Fruit fly (Drosophila melanogaster): Measurements from ENCODE around the gene CG6938.

dm6 chr3L:12014272-12014671 is 29.6 kb downstream of the CG6938 start:
- TF ChIP-seq CTCF (optimal IDR thresholded peaks at IDR 0.05) = no peak
- no peak for TF ChIP-seq CG8478 (optimal IDR thresholded peaks at IDR 0.05)
